Worm (Caenorhabditis elegans) whole organism, young adult: ENCODE results near the gene sru-27.

ENCODE experiments used
- B0261.1 ChIP-seq: sonication (generic microtip); optimal IDR thresholded peaks from 2 replicates; lab custom pipeline; 2016; ENCODE audit warnings: mild to moderate bottlenecking, missing genetic modification characterization, moderate library complexity, missing compliant biosample characterization
- B0336.3 ChIP-seq: fragments of 200-800 bp; sonication (Bioruptor generic); IDR thresholded peaks from 2 replicates; pipeline ENCODE4 v1.3.6; 2022; ENCODE audit warnings: missing genetic modification characterization, missing compliant biosample characterization
- C06A6.2 ChIP-seq: fragments of 200-800 bp; sonication (Bioruptor generic); conservative IDR thresholded peaks from 2 replicates; pipeline ENCODE4 v1.3.6; 2022; ENCODE audit warnings: missing genetic modification characterization, missing compliant biosample characterization
- F10E7.11 ChIP-seq: sonication (generic microtip); optimal IDR thresholded peaks from 2 replicates; lab custom pipeline; 2017; ENCODE audit warnings: mild to moderate bottlenecking, missing genetic modification characterization, moderate library complexity, missing compliant biosample characterization
- F33H1.4 ChIP-seq: fragments of 200-800 bp; sonication (Bioruptor generic); IDR thresholded peaks from 2 replicates; pipeline ENCODE4 v1.3.6; 2022; ENCODE audit warnings: missing genetic modification reagents, missing genetic modification characterization, missing compliant biosample characterization
- F37B4.10 ChIP-seq: fragments of 200-800 bp; sonication (Bioruptor generic); IDR thresholded peaks from 2 replicates; pipeline ENCODE4 v1.3.6; 2022; ENCODE audit warnings: missing genetic modification characterization, missing compliant biosample characterization
- F52B5.7 ChIP-seq: sonication (generic microtip); optimal IDR thresholded peaks from 2 replicates; lab custom pipeline; 2016; ENCODE audit warnings: mild to moderate bottlenecking, missing genetic modification characterization, missing compliant biosample characterization
- F55B11.4 ChIP-seq: sonication (generic microtip); optimal IDR thresholded peaks from 2 replicates; lab custom pipeline; 2016; ENCODE audit warnings: missing compliant biosample characterization, missing genetic modification characterization, borderline replicate concordance; ENCODE audit not compliant: insufficient read depth
- F57C9.4 ChIP-seq: sonication (generic microtip); optimal IDR thresholded peaks from 2 replicates; lab custom pipeline; 2017; ENCODE audit warnings: mild to moderate bottlenecking, missing genetic modification characterization, missing compliant biosample characterization
- K12H6.12 ChIP-seq: fragments of 200-800 bp; sonication (Bioruptor generic); optimal IDR thresholded peaks from 2 replicates; lab custom pipeline; 2018; ENCODE audit warnings: mild to moderate bottlenecking, missing genetic modification characterization, missing compliant biosample characterization
- T07F8.4 ChIP-seq: sonication (generic microtip); optimal IDR thresholded peaks from 2 replicates; lab custom pipeline; 2016; ENCODE audit warnings: mild to moderate bottlenecking, missing genetic modification characterization, moderate library complexity, missing compliant biosample characterization
- Y95B8A.8 ChIP-seq: fragments of 200-800 bp; sonication (Bioruptor generic); IDR thresholded peaks from 2 replicates; pipeline ENCODE4 v1.3.6; 2022; ENCODE audit warnings: missing genetic modification reagents, missing genetic modification characterization, missing compliant biosample characterization
- ZK185.1 ChIP-seq: sonication (generic microtip); optimal IDR thresholded peaks from 2 replicates; lab custom pipeline; 2016; ENCODE audit warnings: mild to moderate bottlenecking, missing genetic modification characterization, missing compliant biosample characterization; ENCODE audit not compliant: poor library complexity, severe bottlenecking
- ama-1 ChIP-seq, 3 experiments: fragments of 150-350 bp in 1 of 3; sonication (generic microtip) in 2 of 3; optimal IDR thresholded peaks; 2 replicates each; lab custom pipeline; 2014 to 2018; ENCODE audit warnings: missing biosample characterization in 2 of 3, missing genetic modification characterization in 2 of 3, missing genetic modification reagents in 2 of 3
- atf-7 ChIP-seq: sonication (generic microtip); optimal IDR thresholded peaks from 2 replicates; lab custom pipeline; 2017; ENCODE audit warnings: mild to moderate bottlenecking, missing genetic modification characterization, missing compliant biosample characterization
- attf-5 ChIP-seq: fragments of 200-800 bp; sonication (Bioruptor generic); optimal IDR thresholded peaks from 2 replicates; lab custom pipeline; 2018; ENCODE audit warnings: mild to moderate bottlenecking, missing genetic modification characterization, missing compliant biosample characterization
- bed-1 ChIP-seq: fragments of 200-800 bp; sonication (Bioruptor generic); IDR thresholded peaks from 2 replicates; pipeline ENCODE4 v1.3.6; 2022; ENCODE audit warnings: missing genetic modification reagents, missing genetic modification characterization, missing compliant biosample characterization
- ccch-3 ChIP-seq: fragments of 200-800 bp; sonication (Bioruptor generic); optimal IDR thresholded peaks from 2 replicates; lab custom pipeline; 2018; ENCODE audit warnings: mild to moderate bottlenecking, missing genetic modification characterization, missing compliant biosample characterization
- ceh-27 ChIP-seq: fragments of 200-800 bp; sonication (Bioruptor generic); optimal IDR thresholded peaks from 2 replicates; lab custom pipeline; 2018; ENCODE audit warnings: mild to moderate bottlenecking, missing genetic modification characterization, moderate library complexity, missing compliant biosample characterization
- die-1 ChIP-seq: sonication (generic microtip); optimal IDR thresholded peaks from 2 replicates; lab custom pipeline; 2016; ENCODE audit warnings: missing genotype, mild to moderate bottlenecking, missing genetic modification characterization, missing compliant biosample characterization
- ekl-4 ChIP-seq: fragments of 200-800 bp; sonication (Bioruptor generic); IDR thresholded peaks from 2 replicates; pipeline ENCODE4 v1.3.6; 2022; ENCODE audit warnings: missing genetic modification reagents, missing genetic modification characterization, missing compliant biosample characterization
- gei-17 ChIP-seq: fragments of 200-800 bp; sonication (Bioruptor generic); optimal IDR thresholded peaks from 2 replicates; lab custom pipeline; 2018; ENCODE audit warnings: mild to moderate bottlenecking, missing genetic modification characterization, missing compliant biosample characterization
- hrde-1 ChIP-seq: sonication (generic microtip); optimal IDR thresholded peaks from 2 replicates; lab custom pipeline; 2016; ENCODE audit warnings: missing genetic modification characterization, mild to moderate bottlenecking, missing compliant biosample characterization, moderate library complexity, missing genotype, missing genetic modification reagents, borderline replicate concordance
- hsf-1 ChIP-seq: fragments of 200-800 bp; sonication (Bioruptor generic); IDR thresholded peaks from 2 replicates; pipeline ENCODE4 v1.3.6; 2022; ENCODE audit warnings: missing genetic modification reagents, missing genetic modification characterization, missing compliant biosample characterization
- let-526 ChIP-seq: fragments of 200-800 bp; sonication (Bioruptor generic); IDR thresholded peaks from 2 replicates; pipeline ENCODE4 v1.3.6; 2022; ENCODE audit warnings: missing genetic modification reagents, missing genetic modification characterization, missing compliant biosample characterization
- lin-40 ChIP-seq: sonication (generic microtip); optimal IDR thresholded peaks from 2 replicates; lab custom pipeline; 2016; ENCODE audit warnings: missing genetic modification characterization, mild to moderate bottlenecking, missing compliant biosample characterization, missing genotype, missing genetic modification reagents
- lir-1 ChIP-seq: fragments of 200-800 bp; sonication (Bioruptor generic); conservative IDR thresholded peaks from 2 replicates; pipeline ENCODE4 v1.3.6; 2022; ENCODE audit warnings: missing genetic modification reagents, missing genetic modification characterization, missing compliant biosample characterization
- nhr-27 ChIP-seq: fragments of 200-800 bp; sonication (Bioruptor generic); optimal IDR thresholded peaks from 2 replicates; lab custom pipeline; 2018; ENCODE audit warnings: mild to moderate bottlenecking, missing genetic modification characterization, moderate library complexity, missing compliant biosample characterization
- snpc-1.3 ChIP-seq: sonication (generic microtip); optimal IDR thresholded peaks from 2 replicates; lab custom pipeline; 2017; ENCODE audit warnings: missing genetic modification characterization, mild to moderate bottlenecking, missing compliant biosample characterization, antibody characterized with exemption, moderate library complexity, missing genotype, missing genetic modification reagents; ENCODE audit not compliant: insufficient read depth
- somi-1 ChIP-seq: fragments of 200-800 bp; sonication (Bioruptor generic); optimal IDR thresholded peaks from 2 replicates; lab custom pipeline; 2018; ENCODE audit warnings: mild to moderate bottlenecking, missing genetic modification characterization, missing compliant biosample characterization
- tbx-9 ChIP-seq: sonication (generic microtip); optimal IDR thresholded peaks from 2 replicates; lab custom pipeline; 2016; ENCODE audit warnings: borderline replicate concordance, missing genetic modification characterization, inconsistent platforms, missing compliant biosample characterization
- tlf-1 ChIP-seq: fragments of 200-800 bp; sonication (Bioruptor generic); optimal IDR thresholded peaks from 2 replicates; lab custom pipeline; 2018; ENCODE audit warnings: mild to moderate bottlenecking, missing genetic modification characterization, missing compliant biosample characterization
- xnd-1 ChIP-seq: sonication (generic microtip); optimal IDR thresholded peaks from 2 replicates; lab custom pipeline; 2016; ENCODE audit warnings: missing genotype, missing genetic modification reagents, missing genetic modification characterization, missing compliant biosample characterization
- zim-3 ChIP-seq: sonication (generic microtip); optimal IDR thresholded peaks from 2 replicates; lab custom pipeline; 2017; ENCODE audit warnings: mild to moderate bottlenecking, missing genetic modification characterization, moderate library complexity, missing compliant biosample characterization
- ztf-3 ChIP-seq: fragments of 200-800 bp; sonication (Bioruptor generic); optimal IDR thresholded peaks from 2 replicates; lab custom pipeline; 2018; ENCODE audit warnings: mild to moderate bottlenecking, missing genetic modification characterization, missing compliant biosample characterization

sru-27 gene

DNA sequence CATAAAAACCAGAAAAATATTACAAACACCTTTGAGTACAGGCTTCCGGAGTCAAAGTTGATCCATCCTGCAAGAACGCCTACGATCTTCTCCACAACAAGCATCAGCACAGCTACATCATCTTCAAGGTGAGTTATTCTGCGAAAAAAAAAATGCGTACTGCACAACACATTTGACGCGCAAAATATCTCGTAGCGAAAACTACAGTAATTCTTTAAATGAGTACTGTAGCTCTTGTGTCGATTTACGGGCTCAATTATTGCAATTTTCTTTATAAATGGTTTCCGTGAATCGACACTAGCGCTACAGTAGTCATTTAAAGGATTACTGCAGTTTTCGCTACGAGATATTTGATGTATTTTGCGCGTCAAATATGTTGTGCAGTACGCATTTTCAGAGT, 22.4 kb upstream of the sru-27 start (continued):
- TF ChIP-seq die-1 = no peak
- TF ChIP-seq hrde-1 (tag; lab: Kevin White, UChicago) = no peak
- TF ChIP-seq xnd-1 (tag; lab: Kevin White, UChicago) = peak; percentile 33
- TF ChIP-seq F33H1.4 = peak; percentile 60
- TF ChIP-seq F10E7.11 (tag; lab: Kevin White, UChicago) = no peak

DNA sequence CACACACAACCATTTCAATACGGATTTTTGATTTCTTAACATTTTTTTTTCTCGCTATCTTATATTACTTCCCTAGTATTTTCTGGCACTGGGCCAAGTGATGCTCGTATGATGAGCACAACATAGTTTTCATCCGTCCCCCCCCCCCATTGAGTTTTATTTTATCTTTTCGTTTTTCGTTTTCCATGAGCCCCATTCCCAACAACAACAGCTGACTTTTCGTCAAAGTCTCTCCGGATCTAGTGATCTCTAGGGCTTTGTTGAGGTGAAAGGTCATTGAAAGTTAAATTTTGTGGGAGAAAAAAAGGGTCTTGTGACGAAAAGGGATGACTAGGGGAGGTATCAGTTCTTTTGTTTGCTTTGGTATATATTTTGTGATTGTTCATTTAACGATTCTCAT, 18.4 kb upstream of the sru-27 start:
- TF ChIP-seq ztf-3 (no peak), somi-1 (no peak), K12H6.12 (tag; lab: Kevin White, UChicago) (peak; percentile 37)

DNA sequence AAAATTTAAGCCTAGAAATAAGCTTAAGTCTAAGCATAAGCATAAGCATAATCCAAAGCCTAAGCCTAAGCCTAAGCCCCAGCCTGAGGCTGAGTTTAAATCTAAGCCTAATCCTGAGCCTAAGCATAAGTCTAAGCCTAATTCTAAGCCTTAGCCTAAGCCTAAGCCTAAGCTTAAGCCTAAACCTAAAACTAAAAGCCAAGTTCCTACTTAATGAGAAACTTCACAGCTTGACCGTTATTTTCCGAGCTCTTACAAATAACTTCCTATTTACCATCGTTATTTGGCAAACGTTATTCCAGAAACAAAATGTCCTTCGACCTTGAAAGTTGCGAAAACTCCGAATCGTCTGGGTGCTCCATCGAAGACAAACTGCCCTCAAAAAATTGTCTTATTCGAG, 17.5 kb upstream of the sru-27 start, which contains the start of gene C38C3.4:
C38C3.4 (plus strand) TSS at position 301 of the 400 bp plus-strand sequence.
- no peak for TF ChIP-seq zim-3 (tag; lab: Kevin White, UChicago)
- TF ChIP-seq ccch-3 (GFP tag; lab: Kevin White, UChicago) = no peak
- no peak for TF ChIP-seq bed-1 (GFP tag; lab: Robert Waterston, UW)
- TF ChIP-seq F55B11.4 = no peak
- TF ChIP-seq Y95B8A.8 = no peak

DNA sequence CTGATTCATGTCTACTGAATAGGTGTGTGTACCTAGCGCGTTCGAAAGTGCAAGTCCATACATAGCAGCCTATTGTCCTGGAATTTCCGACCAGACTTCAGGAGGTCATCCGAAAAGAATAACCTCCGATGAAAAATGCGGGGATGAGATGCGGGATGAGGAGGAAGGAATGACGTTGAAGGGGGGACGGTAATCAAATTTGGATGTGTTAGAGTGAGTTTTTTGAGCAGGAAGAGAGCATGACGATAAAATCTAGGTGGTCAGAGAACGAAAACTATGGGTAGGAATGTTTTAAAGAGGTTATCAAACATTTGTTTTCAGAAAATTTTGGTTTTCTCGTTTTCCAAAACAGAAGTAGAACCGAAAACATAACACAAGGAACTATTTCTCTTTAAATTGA, 13.2 kb upstream of the sru-27 start:
- TF ChIP-seq Y95B8A.8 (no peak), B0336.3 (GFP tag; lab: Robert Waterston, UW) (no peak), gei-17 (GFP tag; lab: Kevin White, UChicago) (no peak), C06A6.2 (no peak), T07F8.4 (no peak), nhr-27 (no peak), attf-5 (GFP tag; lab: Kevin White, UChicago) (no peak), let-526 (GFP tag; lab: Robert Waterston, UW) (no peak), F52B5.7 (no peak), F57C9.4 (no peak), tlf-1 (no peak), ekl-4 (GFP tag; lab: Robert Waterston, UW) (no peak), somi-1 (no peak), atf-7 (tag; lab: Kevin White, UChicago) (no peak), lir-1 (GFP tag; lab: Robert Waterston, UW) (no peak), ama-1 (optimal IDR thresholded peaks at IDR 0.05; lab: Kevin White, UChicago) (no peak), ama-1 (GFP tag; optimal IDR thresholded peaks at IDR 0.05; lab: Kevin White, UChicago) (no peak), hsf-1 (GFP tag; lab: Robert Waterston, UW) (no peak), ZK185.1 (no peak), ceh-27 (GFP tag; lab: Kevin White, UChicago) (no peak), F37B4.10 (GFP tag; lab: Robert Waterston, UW) (no peak)
- TF ChIP-seq, all 124 proteins: peak for 0

DNA sequence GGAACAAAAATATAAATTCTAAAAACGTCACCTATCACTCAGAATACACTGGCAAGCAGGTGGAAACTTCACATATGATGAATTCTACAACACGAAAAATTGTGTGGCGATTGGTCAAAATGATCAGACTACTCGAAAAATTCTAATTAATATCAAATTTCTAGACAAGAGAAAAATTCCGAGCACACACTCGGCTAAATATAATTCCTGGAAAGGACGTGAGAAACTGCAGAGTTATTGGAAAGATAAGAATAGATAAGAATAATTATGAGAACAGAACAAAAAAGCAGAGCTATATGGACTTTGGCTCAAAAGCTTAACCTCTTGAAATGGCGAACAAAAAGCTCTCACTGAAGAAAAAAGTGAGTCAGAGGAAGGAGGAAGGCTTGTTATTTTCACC, 12.0 kb upstream of the sru-27 start:
- TF ChIP-seq F52B5.7 = no peak
- no peak for TF ChIP-seq ccch-3 (GFP tag; lab: Kevin White, UChicago)
- no peak for TF ChIP-seq lin-40 (tag; lab: Kevin White, UChicago)
- TF ChIP-seq tbx-9 (tag; lab: Kevin White, UChicago) = no peak
- no peak for TF ChIP-seq hsf-1 (GFP tag; lab: Robert Waterston, UW)
- no peak for TF ChIP-seq F57C9.4
- TF ChIP-seq snpc-1.3 (tag; lab: Kevin White, UChicago) = no peak
- TF ChIP-seq B0261.1 (tag; lab: Kevin White, UChicago) = no peak
- TF ChIP-seq lir-1 (GFP tag; lab: Robert Waterston, UW) = no peak
